Fruit fly (Drosophila melanogaster) whole organism, embryonic: ENCODE data around the gene CG1943.

Experiments used
- C15 ChIP-seq: fragments of 200-800 bp; sonication (Bioruptor generic); IDR thresholded peaks from 3 replicates; pipeline ENCODE4 v1.3.6; 2022; ENCODE audit warnings: missing biosample characterization, missing genetic modification characterization
- CG10209 ChIP-seq: fragments of 200-800 bp; sonication (Bioruptor generic); optimal IDR thresholded peaks from 3 replicates; lab custom pipeline; 2017; ENCODE audit warnings: missing biosample characterization, mild to moderate bottlenecking, missing genetic modification characterization, missing genetic modification reagents
- CG1024 ChIP-seq: fragments of 200-800 bp; sonication (Bioruptor generic); IDR thresholded peaks from 2 replicates; pipeline ENCODE4 v1.3.6; 2022; ENCODE audit warnings: missing biosample characterization, missing genetic modification characterization
- CG10366 ChIP-seq: fragments of 200-800 bp; sonication (Bioruptor generic); IDR thresholded peaks from 2 replicates; pipeline ENCODE4 v1.3.6; 2022; ENCODE audit warnings: missing biosample characterization, missing genetic modification characterization
- CG14667 ChIP-seq: fragments of 200-800 bp; sonication (Bioruptor generic); IDR thresholded peaks from 2 replicates; pipeline ENCODE4 v1.3.6; 2022; ENCODE audit warnings: missing biosample characterization, missing genetic modification characterization
- CG17186 ChIP-seq: fragments of 200-800 bp; sonication (Bioruptor generic); optimal IDR thresholded peaks from 3 replicates; lab custom pipeline; 2017; ENCODE audit warnings: missing biosample characterization, missing genetic modification reagents, missing genetic modification characterization
- CG18599 ChIP-seq: fragments of 200-800 bp; sonication (Bioruptor generic); optimal IDR thresholded peaks from 3 replicates; lab custom pipeline; 2017; ENCODE audit warnings: missing biosample characterization, missing genetic modification characterization, mild to moderate bottlenecking, moderate library complexity, missing genetic modification reagents
- CG30403 ChIP-seq: fragments of 200-800 bp; sonication (Bioruptor generic); optimal IDR thresholded peaks from 3 replicates; lab custom pipeline; 2016; ENCODE audit warnings: missing biosample characterization, missing genetic modification characterization
- CG3163 ChIP-seq: fragments of 200-800 bp; sonication (Bioruptor generic); optimal IDR thresholded peaks from 3 replicates; lab custom pipeline; 2016; ENCODE audit warnings: missing biosample characterization, missing genetic modification characterization
- CG32767 ChIP-seq: fragments of 200-800 bp; sonication (Bioruptor generic); IDR thresholded peaks from 2 replicates; pipeline ENCODE4 v1.3.6; 2022; ENCODE audit warnings: missing biosample characterization, missing genetic modification characterization
- CG5180 ChIP-seq: fragments of 200-800 bp; sonication (Bioruptor generic); optimal IDR thresholded peaks from 3 replicates; lab custom pipeline; 2017; ENCODE audit warnings: missing biosample characterization, missing genetic modification characterization, mild to moderate bottlenecking, moderate library complexity, missing genetic modification reagents
- CG5245 ChIP-seq: fragments of 200-800 bp; sonication (Bioruptor generic); optimal IDR thresholded peaks from 3 replicates; lab custom pipeline; 2016; ENCODE audit warnings: missing biosample characterization, missing genetic modification characterization
- CG7372 ChIP-seq: fragments of 200-800 bp; sonication (Bioruptor generic); IDR thresholded peaks from 2 replicates; pipeline ENCODE4 v1.3.6; 2022; ENCODE audit warnings: missing biosample characterization, missing genetic modification characterization
- CG7928 ChIP-seq: fragments of 200-800 bp; sonication (Bioruptor generic); optimal IDR thresholded peaks from 2 replicates; lab custom pipeline; 2017; ENCODE audit warnings: missing biosample characterization, mild to moderate bottlenecking, missing genetic modification characterization
- CkIIα-i1 ChIP-seq: fragments of 200-800 bp; sonication (Bioruptor generic); IDR thresholded peaks from 2 replicates; pipeline ENCODE4 v1.3.6; 2022; ENCODE audit warnings: missing biosample characterization, missing genetic modification characterization
- CoRest ChIP-seq: fragments of 200-800 bp; sonication (Bioruptor generic); optimal IDR thresholded peaks from 3 replicates; lab custom pipeline; 2018; ENCODE audit warnings: missing biosample characterization, mild to moderate bottlenecking, missing genetic modification characterization, moderate library complexity
- D ChIP-seq, 2 experiments: fragments of 200-800 bp in 1 of 2; fragments of >200 bp in 1 of 2; sonication (Bioruptor generic) in 1 of 2; optimal IDR thresholded peaks; 2 replicates in 1 of 2; 3 replicates in 1 of 2; lab custom pipeline; 2017; ENCODE audit warnings: mild to moderate bottlenecking in 1 of 2, missing biosample characterization in 1 of 2, missing genetic modification characterization in 1 of 2, missing genetic modification reagents in 1 of 2
- Dfd ChIP-seq, 2 experiments: fragments of >200 bp; optimal IDR thresholded peaks; 2 replicates each; lab custom pipeline; 2017; ENCODE audit warnings: missing biosample characterization in 2 of 2, missing genetic modification characterization in 2 of 2
- E2f2 ChIP-seq: fragments of 200-800 bp; sonication (Bioruptor generic); IDR thresholded peaks from 2 replicates; pipeline ENCODE4 v1.3.6; 2022; ENCODE audit warnings: missing biosample characterization, missing genetic modification characterization
- Elba2 ChIP-seq: fragments of 200-800 bp; sonication (Bioruptor generic); optimal IDR thresholded peaks from 3 replicates; lab custom pipeline; 2016; ENCODE audit warnings: missing biosample characterization, missing genetic modification characterization
- Gsc ChIP-seq: fragments of 200-800 bp; sonication (Bioruptor generic); IDR thresholded peaks from 2 replicates; pipeline ENCODE4 v1.3.6; 2022; ENCODE audit warnings: missing biosample characterization, missing genetic modification characterization
- H15 ChIP-seq: fragments of 200-800 bp; sonication (Bioruptor generic); IDR thresholded peaks from 3 replicates; pipeline ENCODE4 v1.3.6; 2022; ENCODE audit warnings: missing biosample characterization, missing genetic modification characterization
- HHEX ChIP-seq: fragments of 200-800 bp; sonication (Bioruptor generic); optimal IDR thresholded peaks from 3 replicates; lab custom pipeline; 2017; ENCODE audit warnings: missing biosample characterization, mild to moderate bottlenecking, missing genetic modification characterization, missing genetic modification reagents
- Kr ChIP-seq: fragments of 200-800 bp; sonication (Bioruptor generic); optimal IDR thresholded peaks from 2 replicates; lab custom pipeline; 2017; ENCODE audit warnings: missing biosample characterization, mild to moderate bottlenecking, missing genetic modification characterization
- MTF-1 ChIP-seq: fragments of 200-800 bp; sonication (Bioruptor generic); optimal IDR thresholded peaks from 2 replicates; lab custom pipeline; 2018; ENCODE audit warnings: missing biosample characterization, mild to moderate bottlenecking, missing genetic modification characterization, borderline replicate concordance
- NC2α ChIP-seq: fragments of 200-800 bp; sonication (Bioruptor generic); optimal IDR thresholded peaks from 2 replicates; lab custom pipeline; 2016; ENCODE audit warnings: missing biosample characterization, missing genetic modification characterization
- NFAT ChIP-seq: fragments of 200-800 bp; sonication (Bioruptor generic); IDR thresholded peaks from 2 replicates; pipeline ENCODE4 v1.3.6; 2022; ENCODE audit warnings: missing biosample characterization, missing genetic modification characterization
- Trl ChIP-seq, 3 experiments: fragments of >200 bp in 2 of 3; fragments of 200-800 bp in 1 of 3; sonication (Bioruptor generic) in 1 of 3; optimal IDR thresholded peaks; 2 replicates in 1 of 3; 3 replicates in 2 of 3; lab custom pipeline; 2016 to 2017; ENCODE audit warnings: missing biosample characterization in 1 of 3, missing genetic modification characterization in 1 of 3
- abd-A ChIP-seq: fragments of 200-800 bp; sonication (Bioruptor generic); optimal IDR thresholded peaks from 3 replicates; lab custom pipeline; 2019; ENCODE audit warnings: missing biosample characterization, mild to moderate bottlenecking, missing genetic modification characterization, moderate library complexity
- ato ChIP-seq: fragments of 200-800 bp; sonication (Bioruptor generic); IDR thresholded peaks from 2 replicates; pipeline ENCODE4 v1.3.6; 2022; ENCODE audit warnings: missing biosample characterization, missing genetic modification characterization; ENCODE audit not compliant: partially characterized antibody
- bbx ChIP-seq: fragments of 200-800 bp; sonication (Bioruptor generic); IDR thresholded peaks from 2 replicates; pipeline ENCODE4 v1.3.6; 2022; ENCODE audit warnings: missing biosample characterization, missing genetic modification characterization; ENCODE audit not compliant: partially characterized antibody
- bowl ChIP-seq: fragments of 200-800 bp; sonication (Bioruptor generic); IDR thresholded peaks from 2 replicates; pipeline ENCODE4 v1.3.6; 2022; ENCODE audit warnings: missing biosample characterization, missing genetic modification characterization
- chinmo ChIP-seq: fragments of 200-800 bp; sonication (Bioruptor generic); IDR thresholded peaks from 4 replicates; pipeline ENCODE4 v1.3.6; 2022; ENCODE audit warnings: missing biosample characterization, missing genetic modification characterization; ENCODE audit not compliant: partially characterized antibody
- dmrt11E ChIP-seq: fragments of 200-800 bp; sonication (Bioruptor generic); optimal IDR thresholded peaks from 3 replicates; lab custom pipeline; 2018; ENCODE audit warnings: missing biosample characterization, mild to moderate bottlenecking, missing genetic modification characterization, moderate library complexity
- emc ChIP-seq: fragments of 200-800 bp; sonication (Bioruptor generic); optimal IDR thresholded peaks from 2 replicates; lab custom pipeline; 2016; ENCODE audit warnings: missing biosample characterization, missing genetic modification characterization
- eyg ChIP-seq: fragments of 200-800 bp; sonication (Bioruptor generic); optimal IDR thresholded peaks from 3 replicates; lab custom pipeline; 2016; ENCODE audit warnings: missing biosample characterization, missing genetic modification characterization
- fd102C ChIP-seq: fragments of 200-800 bp; sonication (Bioruptor generic); optimal IDR thresholded peaks from 2 replicates; lab custom pipeline; 2018; ENCODE audit warnings: missing biosample characterization, mild to moderate bottlenecking, missing genetic modification characterization, moderate library complexity
- fd64A ChIP-seq: fragments of 200-800 bp; sonication (Bioruptor generic); optimal IDR thresholded peaks from 3 replicates; lab custom pipeline; 2018; ENCODE audit warnings: missing biosample characterization, mild to moderate bottlenecking, missing genetic modification characterization
- gro ChIP-seq: fragments of 200-800 bp; sonication (Bioruptor generic); optimal IDR thresholded peaks from 2 replicates; lab custom pipeline; 2016; ENCODE audit warnings: missing biosample characterization, missing genetic modification characterization
- klu ChIP-seq: fragments of 200-800 bp; sonication (Bioruptor generic); IDR thresholded peaks from 2 replicates; pipeline ENCODE4 v1.3.6; 2022; ENCODE audit warnings: missing biosample characterization, missing genetic modification characterization
- lov ChIP-seq, 2 experiments: fragments of 200-800 bp in 1 of 2; fragments of >200 bp in 1 of 2; sonication (Bioruptor generic) in 1 of 2; IDR thresholded peaks in 1 of 2; optimal IDR thresholded peaks in 1 of 2; 2 replicates in 1 of 2; 3 replicates in 1 of 2; pipeline versions ENCODE4 v1.3.6 to Lab custom; 2017 to 2022; ENCODE audit warnings: missing biosample characterization in 1 of 2, missing genetic modification characterization in 1 of 2
- p53 ChIP-seq: fragments of 200-800 bp; sonication (Bioruptor generic); optimal IDR thresholded peaks from 2 replicates; lab custom pipeline; 2016; ENCODE audit warnings: missing biosample characterization, missing genetic modification characterization
- pb ChIP-seq: fragments of 200-800 bp; sonication (Bioruptor generic); optimal IDR thresholded peaks from 3 replicates; lab custom pipeline; 2016; ENCODE audit warnings: missing biosample characterization, missing genetic modification characterization
- psq ChIP-seq: fragments of 200-800 bp; sonication (Bioruptor generic); optimal IDR thresholded peaks from 2 replicates; lab custom pipeline; 2017; ENCODE audit warnings: missing biosample characterization, missing genetic modification characterization
- slbo ChIP-seq: fragments of 200-800 bp; sonication (Bioruptor generic); IDR thresholded peaks from 2 replicates; pipeline ENCODE4 v1.3.6; 2022; ENCODE audit warnings: missing biosample characterization, missing genetic modification characterization
- so ChIP-seq: fragments of 200-800 bp; sonication (Bioruptor generic); IDR thresholded peaks from 3 replicates; pipeline ENCODE4 v1.3.6; 2022; ENCODE audit warnings: missing biosample characterization, missing genetic modification characterization
- stc ChIP-seq: fragments of 200-800 bp; sonication (Bioruptor generic); IDR thresholded peaks from 2 replicates; pipeline ENCODE4 v1.3.6; 2022; ENCODE audit warnings: missing biosample characterization, missing genetic modification characterization
- wdn ChIP-seq: fragments of 200-800 bp; sonication (Bioruptor generic); IDR thresholded peaks from 2 replicates; pipeline ENCODE4 v1.3.6; 2022; ENCODE audit warnings: missing biosample characterization, missing genetic modification characterization

Gene CG1943

DNA sequence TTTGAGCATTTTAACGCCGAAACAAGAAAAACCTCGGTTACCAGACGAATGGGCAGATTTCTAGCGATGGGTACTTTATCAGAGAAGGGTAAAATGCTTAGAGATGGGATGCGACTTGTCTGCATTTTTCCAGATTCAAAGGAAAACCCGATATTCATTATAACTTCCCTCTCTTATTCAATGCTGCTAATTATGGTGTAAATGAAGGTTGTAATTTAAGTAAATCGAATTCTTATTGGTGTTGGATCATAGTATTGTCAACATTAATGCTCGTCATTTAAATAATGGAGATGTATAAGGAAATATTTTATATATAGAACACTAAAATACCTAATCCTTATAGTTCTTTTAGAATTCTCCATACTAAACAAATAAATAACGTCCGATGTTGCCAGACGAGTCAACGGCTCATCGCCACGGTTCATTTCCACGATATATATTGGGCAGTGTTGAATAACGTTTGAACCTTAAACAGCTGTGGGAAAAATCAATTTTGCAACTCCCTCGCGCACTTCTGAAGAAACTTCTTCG is 49.5 kb downstream of the CG1943 start, which contains the start of the genes Alh and CG10098 (continued):
- TF ChIP-seq Kr (GFP tag; lab: Kevin White, UChicago) (no peak), D (optimal IDR thresholded peaks at IDR 0.05; lab: Kevin White, UChicago) (no peak), D (GFP tag; optimal IDR thresholded peaks at IDR 0.05; lab: Kevin White, UChicago) (peak; percentile 77), klu (GFP tag; lab: Robert Waterston, UW) (peak; percentile 65; the same call in 1 of the 2 replicates), wdn (GFP tag; lab: Robert Waterston, UW) (peak; percentile 59; the same call in 1 of the 2 replicates), Trl (optimal IDR thresholded peaks at IDR 0.05; lab: Kevin White, UChicago) (no peak), Trl (GFP tag; optimal IDR thresholded peaks at IDR 0.05; lab: Kevin White, UChicago) (peak; percentile 79), CG7928 (GFP tag; lab: Kevin White, UChicago) (peak; percentile 43), CG10209 (GFP tag; lab: Kevin White, UChicago) (peak; percentile 74), NFAT (peak; percentile 87), fd102C (GFP tag; lab: Kevin White, UChicago) (no peak), psq (GFP tag; lab: Kevin White, UChicago) (peak; percentile 41), Gsc (GFP tag; lab: Robert Waterston, UW) (no peak; the same call in 1 of the 2 replicates), stc (peak; percentile 32; the same call in 1 of the 2 replicates), so (GFP tag; lab: Robert Waterston, UW) (no peak; the same call in 2 of the 3 replicates), CkIIα-i1 (no peak), lov (optimal IDR thresholded peaks at IDR 0.05; lab: Kevin White, UChicago) (no peak), lov (GFP tag; IDR thresholded peaks at IDR 0.05; lab: Robert Waterston, UW) (peak; percentile 63; the same call in 1 of the 3 replicates), CG30403 (GFP tag; lab: Kevin White, UChicago) (peak; percentile 96), slbo (GFP tag; lab: Robert Waterston, UW) (peak; percentile 93), HHEX (GFP tag; lab: Kevin White, UChicago) (peak; percentile 79), chinmo (GFP tag; lab: Robert Waterston, UW) (0 out of 4 replicates have a peak, but pooled peaks have one; percentile 15), CG17186 (GFP tag; lab: Kevin White, UChicago) (peak; percentile 14), CG1024 (GFP tag; lab: Robert Waterston, UW) (peak; percentile 69), pb (GFP tag; lab: Kevin White, UChicago) (peak; percentile 75), eyg (GFP tag; lab: Kevin White, UChicago) (peak; percentile 69), CG14667 (GFP tag; lab: Robert Waterston, UW) (peak; percentile 80), Elba2 (GFP tag; lab: Kevin White, UChicago) (peak; percentile 78), dmrt11E (tag; lab: Kevin White, UChicago) (peak; percentile 77), MTF-1 (GFP tag; lab: Kevin White, UChicago) (no peak), C15 (GFP tag; lab: Robert Waterston, UW) (0 out of 3 replicates have a peak, but pooled peaks have one; percentile 50), bowl (GFP tag; lab: Robert Waterston, UW) (no peak), Dfd (GFP tag; optimal IDR thresholded peaks at IDR 0.05; lab: Kevin White, UChicago) (no peak), fd64A (no peak), ato (GFP tag; lab: Robert Waterston, UW) (no peak; the same call in 1 of the 2 replicates), CG5245 (GFP tag; lab: Kevin White, UChicago) (peak; percentile 68), CG7372 (GFP tag; lab: Robert Waterston, UW) (peak; percentile 73), p53 (peak; percentile 50), NC2α (GFP tag; lab: Kevin White, UChicago) (peak; percentile 82), CG3163 (GFP tag; lab: Kevin White, UChicago) (peak; percentile 41), CG18599 (GFP tag; lab: Kevin White, UChicago) (peak; percentile 87), emc (GFP tag; lab: Kevin White, UChicago) (peak; percentile 69), bbx (peak; percentile 68), E2f2 (GFP tag; lab: Robert Waterston, UW) (peak; percentile 39; the same call in 1 of the 2 replicates), abd-A (tag; lab: Kevin White, UChicago) (no peak), CoRest (tag; lab: Kevin White, UChicago) (peak; percentile 91), gro (GFP tag; lab: Kevin White, UChicago) (peak; percentile 67), CG5180 (peak; percentile 40), CG32767 (GFP tag; lab: Robert Waterston, UW) (peak; percentile 44; the same call in 1 of the 2 replicates), H15 (GFP tag; lab: Robert Waterston, UW) (peak; percentile 62; the same call in 2 of the 3 replicates), CG10366 (GFP tag; lab: Robert Waterston, UW) (peak; percentile 83)
